Worm (Caenorhabditis elegans) whole organism, L4 larva: Measurements from ENCODE around the gene hot-9.

Source experiments
- F44E2.7 ChIP-seq: fragments of 200-800 bp; sonication (Bioruptor generic); IDR thresholded peaks from 2 replicates; pipeline ENCODE4 v2.1.2; 2022; ENCODE audit warnings: missing genetic modification characterization, missing compliant biosample characterization
- aha-1 ChIP-seq: fragments of 150-350 bp; peaks from one replicate; lab custom pipeline; 2014; ENCODE audit warnings: missing biosample characterization, missing genetic modification characterization
- attf-4 ChIP-seq: sonication (generic microtip); optimal IDR thresholded peaks from 3 replicates; lab custom pipeline; 2017; ENCODE audit warnings: missing biosample characterization, missing genetic modification characterization
- ceh-20 ChIP-seq: fragments of 200-800 bp; sonication (Bioruptor generic); IDR thresholded peaks from 2 replicates; pipeline ENCODE4 v1.3.6; 2022; ENCODE audit warnings: missing genetic modification reagents, missing genetic modification characterization, missing compliant biosample characterization
- ceh-28 ChIP-seq: fragments of 150-350 bp; optimal IDR thresholded peaks from 2 replicates; lab custom pipeline; 2014; ENCODE audit warnings: missing biosample characterization, missing genetic modification reagents, missing genetic modification characterization
- ceh-44 ChIP-seq: fragments of 200-800 bp; sonication (Bioruptor generic); IDR thresholded peaks from 2 replicates; pipeline ENCODE4 v1.3.6; 2022; ENCODE audit warnings: missing genetic modification reagents, missing genetic modification characterization, missing compliant biosample characterization
- ceh-82 ChIP-seq: sonication (generic microtip); optimal IDR thresholded peaks from 2 replicates; lab custom pipeline; 2017; ENCODE audit warnings: missing biosample characterization, missing genetic modification characterization
- ctbp-1 ChIP-seq: fragments of 200-800 bp; sonication (Bioruptor generic); IDR thresholded peaks from 2 replicates; pipeline ENCODE4 v1.3.6; 2022; ENCODE audit warnings: missing genetic modification reagents, missing genetic modification characterization, missing compliant biosample characterization
- daf-16 ChIP-seq, 3 experiments: sonication (generic microtip); optimal IDR thresholded peaks; 2 replicates each; lab custom pipeline; 2016 to 2017; ENCODE audit warnings: missing genetic modification characterization in 3 of 3, missing genetic modification reagents in 3 of 3, mild to moderate bottlenecking in 2 of 3, missing compliant biosample characterization in 2 of 3, missing biosample characterization in 1 of 3, moderate library complexity in 1 of 3
- daf-19 ChIP-seq: fragments of 200-800 bp; sonication (Bioruptor generic); conservative IDR thresholded peaks from 2 replicates; pipeline ENCODE4 v1.3.6; 2022; ENCODE audit warnings: missing genetic modification characterization, missing compliant biosample characterization
- dpl-1 ChIP-seq: fragments of 150-350 bp; optimal IDR thresholded peaks from 2 replicates; lab custom pipeline; 2014; ENCODE audit warnings: missing biosample characterization, missing genetic modification reagents, missing genetic modification characterization
- egl-43 ChIP-seq: fragments of 200-800 bp; sonication (Bioruptor generic); IDR thresholded peaks from 2 replicates; pipeline ENCODE4 v1.3.6; 2022; ENCODE audit warnings: missing genetic modification reagents, missing genetic modification characterization, missing compliant biosample characterization
- fkh-10 ChIP-seq: fragments of 150-350 bp; optimal IDR thresholded peaks from 2 replicates; lab custom pipeline; 2014; ENCODE audit warnings: missing biosample characterization, missing genetic modification reagents, missing genetic modification characterization
- hif-1 ChIP-seq, 2 experiments: sonication (generic microtip); optimal IDR thresholded peaks; 2 replicates each; lab custom pipeline; 2016 to 2017; ENCODE audit warnings: missing compliant biosample characterization in 2 of 2, missing genetic modification characterization in 2 of 2, missing genetic modification reagents in 2 of 2, missing genotype in 2 of 2, mild to moderate bottlenecking in 1 of 2
- hlh-30 ChIP-seq: sonication (generic microtip); optimal IDR thresholded peaks from 2 replicates; lab custom pipeline; 2017; ENCODE audit warnings: antibody characterized with exemption, mild to moderate bottlenecking, missing genetic modification characterization, missing compliant biosample characterization; ENCODE audit not compliant: insufficient read depth
- hmg-1.1 ChIP-seq: fragments of 200-800 bp; sonication (Bioruptor generic); IDR thresholded peaks from 2 replicates; pipeline ENCODE4 v1.3.6; 2022; ENCODE audit warnings: missing genetic modification reagents, missing genetic modification characterization, missing compliant biosample characterization
- lin-1 ChIP-seq: fragments of 200-800 bp; sonication (Bioruptor generic); IDR thresholded peaks from 2 replicates; pipeline ENCODE4 v1.3.6; 2022; ENCODE audit warnings: missing genetic modification reagents, missing genetic modification characterization, missing compliant biosample characterization
- lin-15B ChIP-seq: fragments of 150-350 bp; sonication (generic microtip); optimal IDR thresholded peaks from 3 replicates; lab custom pipeline; 2014; ENCODE audit warnings: missing biosample characterization, missing genetic modification characterization
- lsy-2 ChIP-seq, 2 experiments: fragments of 150-350 bp in 1 of 2; sonication (generic microtip) in 1 of 2; optimal IDR thresholded peaks; 2 replicates each; lab custom pipeline; 2014 to 2017; ENCODE audit warnings: missing biosample characterization in 2 of 2, missing genetic modification characterization in 2 of 2
- mdt-29 ChIP-seq: fragments of 200-800 bp; sonication (Bioruptor generic); IDR thresholded peaks from 2 replicates; pipeline ENCODE4 v1.3.6; 2022; ENCODE audit warnings: missing genetic modification reagents, missing genetic modification characterization, missing compliant biosample characterization
- mep-1 ChIP-seq: fragments of 150-350 bp; sonication (generic microtip); optimal IDR thresholded peaks from 3 replicates; lab custom pipeline; 2014; ENCODE audit warnings: missing biosample characterization, missing genetic modification characterization
- nhr-10 ChIP-seq: fragments of 150-350 bp; optimal IDR thresholded peaks from 2 replicates; lab custom pipeline; 2014; ENCODE audit warnings: missing biosample characterization, missing genetic modification characterization
- nhr-6 ChIP-seq: fragments of 150-350 bp; optimal IDR thresholded peaks from 2 replicates; lab custom pipeline; 2014; ENCODE audit warnings: missing biosample characterization, missing genetic modification characterization
- nhr-77 ChIP-seq: fragments of 150-350 bp; optimal IDR thresholded peaks from 2 replicates; lab custom pipeline; 2014; ENCODE audit warnings: missing biosample characterization, missing genetic modification characterization
- rbr-2 ChIP-seq: sonication (generic microtip); optimal IDR thresholded peaks from 2 replicates; lab custom pipeline; 2016; ENCODE audit warnings: missing genotype, missing genetic modification characterization, missing compliant biosample characterization
- sdz-12 ChIP-seq: fragments of 200-800 bp; sonication (Bioruptor generic); optimal IDR thresholded peaks from 2 replicates; lab custom pipeline; 2018; ENCODE audit warnings: mild to moderate bottlenecking, missing genetic modification characterization, missing compliant biosample characterization
- tag-97 ChIP-seq: fragments of 200-800 bp; sonication (Bioruptor generic); IDR thresholded peaks from 2 replicates; pipeline ENCODE4 v1.3.6; 2022; ENCODE audit warnings: missing genetic modification characterization, missing compliant biosample characterization
- tra-1 ChIP-seq: fragments of 200-800 bp; sonication (Bioruptor generic); IDR thresholded peaks from 2 replicates; pipeline ENCODE4 v1.3.6; 2022; ENCODE audit warnings: missing genetic modification reagents, missing genetic modification characterization, missing compliant biosample characterization
- unc-62 ChIP-seq, 3 experiments: fragments of 150-350 bp in 1 of 3; sonication (generic microtip); optimal IDR thresholded peaks in 2 of 3; peaks in 1 of 3; 1 replicate in 1 of 3; 2 replicates in 2 of 3; lab custom pipeline; 2014 to 2017; ENCODE audit warnings: missing biosample characterization in 3 of 3, missing genetic modification characterization in 3 of 3, missing genetic modification reagents in 3 of 3, missing genotype in 1 of 3
- vab-7 ChIP-seq: fragments of 200-800 bp; sonication (Bioruptor generic); IDR thresholded peaks from 2 replicates; pipeline ENCODE4 v1.3.6; 2022; ENCODE audit warnings: missing genetic modification reagents, missing genetic modification characterization, missing compliant biosample characterization
- zag-1 ChIP-seq: fragments of 150-350 bp; optimal IDR thresholded peaks from 2 replicates; lab custom pipeline; 2014; ENCODE audit warnings: missing biosample characterization, missing genetic modification characterization
- zip-2 ChIP-seq: fragments of 150-350 bp; optimal IDR thresholded peaks from 2 replicates; lab custom pipeline; 2014; ENCODE audit warnings: missing biosample characterization, missing genetic modification characterization
- ztf-7 ChIP-seq: fragments of 150-350 bp; optimal IDR thresholded peaks from 2 replicates; lab custom pipeline; 2014; ENCODE audit warnings: missing biosample characterization, missing genetic modification characterization

Gene hot-9

ce11 chrIV:5081122-5081521, 35.8 kb upstream of the hot-9 start:
- no peak for TF ChIP-seq lin-1
- peak; percentile 45 for TF ChIP-seq aha-1 (tag; lab: Kevin White, UChicago)
- peak; percentile 48; the same call in 1 of the 2 replicates for TF ChIP-seq hmg-1.1
- TF ChIP-seq lsy-2 (tag; optimal IDR thresholded peaks at IDR 0.05; lab: Kevin White, UChicago) = peak in 1 of 2 experiments; percentile 0
- peak; percentile 63 for TF ChIP-seq rbr-2 (tag; lab: Kevin White, UChicago)
- TF ChIP-seq egl-43 (GFP tag; lab: Robert Waterston, UW) = no peak
- peak; percentile 3 for TF ChIP-seq hlh-30 (tag; lab: Kevin White, UChicago)
- no peak for TF ChIP-seq ceh-82 (tag; lab: Kevin White, UChicago)
- TF ChIP-seq hif-1 (tag; optimal IDR thresholded peaks at IDR 0.05; lab: Kevin White, UChicago) = peak in 1 of 2 experiments; percentile 9
- TF ChIP-seq F44E2.7 (GFP tag; lab: Robert Waterston, UW) = no peak
- no peak for TF ChIP-seq fkh-10 (GFP tag; lab: Kevin White, UChicago)
- peak; percentile 41 for TF ChIP-seq mep-1 (tag; lab: Kevin White, UChicago)

ce11 chrIV:5078846-5079245, 33.6 kb upstream of the hot-9 start:
- TF ChIP-seq aha-1 (tag; lab: Kevin White, UChicago) (peak; percentile 88), ceh-20 (no peak), daf-16 (GFP tag; optimal IDR thresholded peaks at IDR 0.05; lab: Kevin White, UChicago) (peak in 1 of 2 experiments; percentile 32), daf-16 (tag; optimal IDR thresholded peaks at IDR 0.05; lab: Kevin White, UChicago) (no peak), lsy-2 (tag; optimal IDR thresholded peaks at IDR 0.05; lab: Kevin White, UChicago) (peak in 1 of 2 experiments; percentile 12), unc-62 (GFP tag; optimal IDR thresholded peaks at IDR 0.05 in 1 of 2; lab: Kevin White, UChicago) (peak in 1 of 2 experiments; percentile 60), unc-62 (tag; optimal IDR thresholded peaks at IDR 0.05; lab: Kevin White, UChicago) (no peak)

ce11 chrIV:5077918-5078317, 32.6 kb upstream of the hot-9 start:
- TF ChIP-seq hmg-1.1 (0 out of 2 replicates have a peak, but pooled peaks have one; percentile 29), zag-1 (no peak), dpl-1 (GFP tag; lab: Kevin White, UChicago) (no peak), sdz-12 (GFP tag; lab: Kevin White, UChicago) (no peak), zip-2 (tag; lab: Kevin White, UChicago) (no peak), lin-15B (no peak), attf-4 (no peak), nhr-77 (no peak), vab-7 (GFP tag; lab: Robert Waterston, UW) (no peak), aha-1 (tag; lab: Kevin White, UChicago) (peak; percentile 85), ceh-28 (tag; lab: Kevin White, UChicago) (no peak), unc-62 (GFP tag; optimal IDR thresholded peaks at IDR 0.05 in 1 of 2; lab: Kevin White, UChicago) (peak in 1 of 2 experiments; percentile 63), unc-62 (tag; optimal IDR thresholded peaks at IDR 0.05; lab: Kevin White, UChicago) (no peak), nhr-6 (tag; lab: Kevin White, UChicago) (peak; percentile 56), ceh-44 (no peak)

ce11 chrIV:5076607-5077006, 31.3 kb upstream of the hot-9 start:
- TF ChIP-seq ctbp-1 (GFP tag; lab: Robert Waterston, UW) (no peak), tra-1 (GFP tag; lab: Robert Waterston, UW) (no peak), daf-16 (GFP tag; optimal IDR thresholded peaks at IDR 0.05; lab: Kevin White, UChicago) (peak in 1 of 2 experiments; percentile 60), daf-16 (tag; optimal IDR thresholded peaks at IDR 0.05; lab: Kevin White, UChicago) (no peak), rbr-2 (tag; lab: Kevin White, UChicago) (no peak), ztf-7 (tag; lab: Kevin White, UChicago) (no peak)

ce11 chrIV:5073836-5074235, 28.5 kb upstream of the hot-9 start:
- TF ChIP-seq ceh-20 (no peak), mdt-29 (GFP tag; lab: Robert Waterston, UW) (no peak), tag-97 (GFP tag; lab: Robert Waterston, UW) (no peak), nhr-10 (tag; lab: Kevin White, UChicago) (no peak), daf-19 (GFP tag; lab: Robert Waterston, UW) (no peak), unc-62 (GFP tag; optimal IDR thresholded peaks at IDR 0.05 in 1 of 2; lab: Kevin White, UChicago) (peak in 1 of 2 experiments; percentile 16), unc-62 (tag; optimal IDR thresholded peaks at IDR 0.05; lab: Kevin White, UChicago) (no peak)
